Fruit fly (Drosophila melanogaster) whole organism, prepupa: ENCODE results near the gene CG2003.

ENCODE experiments used
- CG16779 ChIP-seq: fragments of 200-800 bp; sonication (Bioruptor generic); optimal IDR thresholded peaks from 3 replicates; lab custom pipeline; 2017; ENCODE audit warnings: missing biosample characterization, mild to moderate bottlenecking, missing genetic modification characterization
- CG34406 ChIP-seq: fragments of 200-800 bp; sonication (Bioruptor generic); optimal IDR thresholded peaks from 3 replicates; lab custom pipeline; 2016; ENCODE audit warnings: missing biosample characterization, missing genetic modification characterization
- CG8119 ChIP-seq: fragments of 200-800 bp; sonication (Bioruptor generic); IDR thresholded peaks from 3 replicates; pipeline ENCODE4 v1.3.6; 2022; ENCODE audit warnings: missing biosample characterization, missing genetic modification characterization
- Hr38 ChIP-seq: sonication (Bioruptor generic); optimal IDR thresholded peaks from 2 replicates; lab custom pipeline; 2016; ENCODE audit warnings: missing biosample characterization, missing genetic modification characterization
- Hr39 ChIP-seq: fragments of 200-800 bp; sonication (Bioruptor generic); optimal IDR thresholded peaks from 2 replicates; lab custom pipeline; 2016; ENCODE audit warnings: missing biosample characterization, missing genetic modification characterization
- Sox102F ChIP-seq: fragments of 200-800 bp; sonication (Bioruptor generic); optimal IDR thresholded peaks from 2 replicates; lab custom pipeline; 2016; ENCODE audit warnings: missing biosample characterization, mild to moderate bottlenecking, missing genetic modification characterization
- Sox15 ChIP-seq: fragments of 200-800 bp; sonication (Bioruptor generic); optimal IDR thresholded peaks from 3 replicates; lab custom pipeline; 2016; ENCODE audit warnings: missing biosample characterization, missing genetic modification characterization
- acj6 ChIP-seq: fragments of 200-800 bp; sonication (Bioruptor generic); optimal IDR thresholded peaks from 3 replicates; lab custom pipeline; 2016; ENCODE audit warnings: missing biosample characterization, missing genetic modification characterization
- cyc ChIP-seq: fragments of 200-800 bp; sonication (Bioruptor generic); optimal IDR thresholded peaks from 3 replicates; lab custom pipeline; 2016; ENCODE audit warnings: missing biosample characterization, missing genetic modification characterization
- fd59A ChIP-seq: fragments of 200-800 bp; sonication (Bioruptor generic); optimal IDR thresholded peaks from 2 replicates; lab custom pipeline; 2017; ENCODE audit warnings: missing biosample characterization, mild to moderate bottlenecking, missing genetic modification characterization, missing genetic modification reagents
- svp ChIP-seq: fragments of 200-800 bp; sonication (Bioruptor generic); peaks from one replicate; lab custom pipeline; 2016; ENCODE audit warnings: missing biosample characterization, missing genetic modification characterization

DNA sequence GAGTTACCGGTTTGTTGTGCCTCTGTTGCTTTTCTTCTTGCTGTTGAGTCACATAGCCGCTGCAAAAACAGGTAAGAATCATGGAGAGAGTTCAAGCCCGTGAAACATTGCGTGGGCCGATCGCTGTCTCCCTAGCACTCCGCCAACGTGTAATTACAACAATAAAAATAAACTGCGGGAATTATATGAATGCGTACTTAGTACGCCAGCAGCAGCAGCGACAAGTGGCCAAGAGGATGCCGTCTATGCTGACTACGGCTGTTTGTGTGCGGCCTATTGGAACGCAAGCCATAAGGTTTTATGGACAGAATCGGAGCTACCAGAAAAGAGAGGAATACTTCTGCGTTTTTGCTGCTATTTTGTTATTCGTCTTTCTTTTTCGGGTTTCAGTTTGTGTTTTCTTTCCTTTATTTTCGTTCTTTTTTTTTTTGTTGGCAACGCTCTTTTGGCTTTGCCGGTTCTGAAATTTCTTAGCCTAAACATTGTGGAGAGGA is 41.9 kb upstream of the CG2003 start:
- TF ChIP-seq Sox102F, result no peak
- TF ChIP-seq fd59A, result no peak
- no peak for TF ChIP-seq Sox15 (GFP tag; lab: Kevin White, UChicago)
- TF ChIP-seq cyc, result no peak
- no peak for TF ChIP-seq CG8119 (GFP tag; lab: Robert Waterston, UW)
- TF ChIP-seq svp (GFP tag; lab: Kevin White, UChicago), result no peak
- no peak for TF ChIP-seq Hr38 (GFP tag; lab: Kevin White, UChicago)
- no peak for TF ChIP-seq Hr39 (GFP tag; lab: Kevin White, UChicago)
- TF ChIP-seq acj6 (GFP tag; lab: Kevin White, UChicago), result no peak
- TF ChIP-seq CG34406, result no peak
- no peak for TF ChIP-seq CG16779 (tag; lab: Kevin White, UChicago)
